Fruit fly (Drosophila melanogaster): ENCODE data around the gene Ziz.
A peak's percentile ranks its signal among the peaks of the same experiment; 100 is the strongest.

The Ziz gene

DNA sequence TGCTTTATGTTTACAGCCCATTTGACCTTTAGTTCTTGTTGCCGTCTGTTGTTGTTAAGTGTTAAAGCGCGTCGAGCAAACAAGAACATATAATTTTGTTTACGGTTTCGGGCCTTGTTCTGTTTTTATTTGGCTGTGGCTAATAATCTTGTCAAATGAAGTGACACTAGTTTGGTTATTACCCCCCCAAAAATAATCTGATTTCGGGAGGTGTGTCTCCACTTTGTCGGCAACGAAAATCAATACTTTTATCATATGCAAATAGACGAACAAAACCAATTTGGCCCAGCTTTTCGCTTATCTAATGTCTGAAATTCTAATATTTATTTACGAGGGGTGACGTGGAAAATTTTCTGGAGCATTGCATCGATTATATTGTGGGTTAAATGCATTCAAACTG is 22.8 kb upstream of the Ziz start (continued):
- TF ChIP-seq jigr1 (GFP tag; IDR thresholded peaks at IDR 0.05) (no peak), kay (GFP tag; optimal IDR thresholded peaks at IDR 0.05) (no peak), CG8290 (GFP tag; optimal IDR thresholded peaks at IDR 0.05) (no peak), CG8290 (tag; optimal IDR thresholded peaks at IDR 0.05) (peak; percentile 26 to 57), CG10321 (GFP tag; IDR thresholded peaks at IDR 0.05) (no peak), CG10979 (tag; optimal IDR thresholded peaks at IDR 0.05) (peak; percentile 0), Ets97D (GFP tag; optimal IDR thresholded peaks at IDR 0.05) (no peak), CG12744 (GFP tag; optimal IDR thresholded peaks at IDR 0.05) (no peak), CG18262 (tag; optimal IDR thresholded peaks at IDR 0.05) (peak; percentile 32), Dip2 (GFP tag; IDR thresholded peaks at IDR 0.05) (no peak), bbx (GFP tag; IDR thresholded peaks at IDR 0.05; ENCODE audit: partially characterized antibody) (no peak), CG10147 (GFP tag; optimal IDR thresholded peaks at IDR 0.05) (no peak), CG18619 (GFP tag; optimal IDR thresholded peaks at IDR 0.05) (peak; percentile 24), psq (GFP tag; optimal IDR thresholded peaks at IDR 0.05) (no peak), pho (GFP tag; optimal IDR thresholded peaks at IDR 0.05) (no peak), CG2202 (tag; optimal IDR thresholded peaks at IDR 0.05) (peak; percentile 70), CG17186 (GFP tag; optimal IDR thresholded peaks at IDR 0.05) (no peak), hb (GFP tag; IDR thresholded peaks at IDR 0.05; ENCODE audit: partially characterized antibody) (no peak), CG17912 (GFP tag; optimal IDR thresholded peaks at IDR 0.05) (peak; percentile 33), CG14050 (GFP tag; IDR thresholded peaks at IDR 0.05) (no peak), otp (GFP tag; IDR thresholded peaks at IDR 0.05) (no peak), CG4617 (GFP tag; optimal IDR thresholded peaks at IDR 0.05; ENCODE audit: borderline replicate concordance) (no peak), maf-S (GFP tag; optimal IDR thresholded peaks at IDR 0.05) (no peak)

DNA sequence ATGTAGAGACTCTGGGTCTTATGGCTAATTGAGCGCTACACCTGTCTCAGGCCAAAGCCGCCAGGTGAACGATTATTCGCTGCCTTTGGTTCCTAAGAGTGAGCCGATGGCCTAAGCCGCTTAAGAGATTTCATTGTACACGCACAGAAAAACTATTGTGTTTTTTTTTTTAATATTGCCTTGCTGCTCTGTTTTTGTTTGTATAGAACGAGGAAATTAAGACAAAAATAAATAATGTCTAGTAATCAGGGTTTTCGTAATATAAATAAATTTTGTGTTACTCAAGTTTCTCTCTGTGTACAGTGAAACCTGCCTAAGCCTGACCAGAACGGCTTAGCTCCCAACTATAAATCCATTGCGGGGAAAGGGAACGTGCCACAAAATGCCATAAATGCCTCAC is 19.3 kb upstream of the Ziz start:
- TF ChIP-seq gfzf (GFP tag; optimal IDR thresholded peaks at IDR 0.05): no peak
- TF ChIP-seq CG8944 (GFP tag; optimal IDR thresholded peaks at IDR 0.05): no peak
- no peak for TF ChIP-seq CG14965 (GFP tag; optimal IDR thresholded peaks at IDR 0.05; ENCODE audit: borderline replicate concordance)
- peak; percentile 9 for TF ChIP-seq ems (GFP tag; optimal IDR thresholded peaks at IDR 0.05)
- TF ChIP-seq D (optimal IDR thresholded peaks at IDR 0.05): no peak
- TF ChIP-seq D (GFP tag; optimal IDR thresholded peaks at IDR 0.05): no peak
- TF ChIP-seq CG14667 (GFP tag; IDR thresholded peaks at IDR 0.05): no peak
- no peak for TF ChIP-seq CG2202 (tag; optimal IDR thresholded peaks at IDR 0.05)
- peak; percentile 28 for TF ChIP-seq CG18599 (GFP tag; optimal IDR thresholded peaks at IDR 0.05)
- no peak for TF ChIP-seq Awh (GFP tag; IDR thresholded peaks at IDR 0.05)
- no peak for TF ChIP-seq cas (GFP tag; IDR thresholded peaks at IDR 0.05)
- TF ChIP-seq CG2678 (tag; optimal IDR thresholded peaks at IDR 0.05): peak; percentile 35
- TF ChIP-seq sd (tag; optimal IDR thresholded peaks at IDR 0.05): no peak
- no peak for TF ChIP-seq CG6791 (GFP tag; IDR thresholded peaks at IDR 0.05; ENCODE audit: partially characterized antibody)
- TF ChIP-seq crp (GFP tag; optimal IDR thresholded peaks at IDR 0.05): no peak
- no peak for TF ChIP-seq Asciz (GFP tag; optimal IDR thresholded peaks at IDR 0.05)
- TF ChIP-seq mirr (GFP tag; optimal IDR thresholded peaks at IDR 0.05): no peak
- TF ChIP-seq ara (GFP tag; IDR thresholded peaks at IDR 0.05): no peak
- no peak for TF ChIP-seq MTF-1 (GFP tag; optimal IDR thresholded peaks at IDR 0.05; ENCODE audit: borderline replicate concordance)
- no peak for TF ChIP-seq Atf3 (GFP tag; optimal IDR thresholded peaks at IDR 0.05)
- TF ChIP-seq twi (tag; optimal IDR thresholded peaks at IDR 0.05): no peak
- TF ChIP-seq MESR4 (GFP tag; optimal IDR thresholded peaks at IDR 0.05): no peak
- TF ChIP-seq dpn (GFP tag; optimal IDR thresholded peaks at IDR 0.05): peak; percentile 10 to 13
- TF ChIP-seq repo (GFP tag; optimal IDR thresholded peaks at IDR 0.05): no peak
- TF ChIP-seq Dip2 (GFP tag; IDR thresholded peaks at IDR 0.05): no peak
- TF ChIP-seq CG10321 (GFP tag; IDR thresholded peaks at IDR 0.05): no peak
- no peak for TF ChIP-seq CG15601 (tag; optimal IDR thresholded peaks at IDR 0.05)
- TF ChIP-seq Aef1 (GFP tag; IDR thresholded peaks at IDR 0.05): 0 out of 3 replicates have a peak, but pooled peaks have one; percentile 15
- no peak for TF ChIP-seq cg (GFP tag; optimal IDR thresholded peaks at IDR 0.05)
- no peak for TF ChIP-seq Hr39 (optimal IDR thresholded peaks at IDR 0.05)
- TF ChIP-seq en (GFP tag; optimal IDR thresholded peaks at IDR 0.05): no peak
- no peak for TF ChIP-seq Ets97D (GFP tag; optimal IDR thresholded peaks at IDR 0.05)
- no peak for TF ChIP-seq Jarid2 (GFP tag; optimal IDR thresholded peaks at IDR 0.05)

Measured in whole organism, embryonic.